Worm (Caenorhabditis elegans) whole organism, L1 larva: ENCODE results near the gene tag-321.

ENCODE experiments used
- F16B12.6 ChIP-seq: fragments of 150-350 bp; optimal IDR thresholded peaks from 2 replicates; lab custom pipeline; 2014; ENCODE audit warnings: missing biosample characterization, missing genetic modification characterization
- alr-1 ChIP-seq: fragments of 200-800 bp; sonication (Bioruptor generic); optimal IDR thresholded peaks from 2 replicates; lab custom pipeline; 2018; ENCODE audit warnings: borderline replicate concordance, mild to moderate bottlenecking, missing genetic modification characterization, missing compliant biosample characterization
- aly-2 ChIP-seq: fragments of 150-350 bp; optimal IDR thresholded peaks from 2 replicates; lab custom pipeline; 2014; ENCODE audit warnings: missing biosample characterization, missing genetic modification characterization
- ama-1 ChIP-seq: fragments of 150-350 bp; optimal IDR thresholded peaks from 2 replicates; lab custom pipeline; 2014
- blmp-1 ChIP-seq: fragments of 150-350 bp; optimal IDR thresholded peaks from 2 replicates; lab custom pipeline; 2014; ENCODE audit warnings: missing biosample characterization, missing genetic modification characterization
- ceh-63 ChIP-seq: fragments of 200-800 bp; sonication (Bioruptor generic); optimal IDR thresholded peaks from 2 replicates; lab custom pipeline; 2018; ENCODE audit warnings: mild to moderate bottlenecking, missing genetic modification characterization, missing compliant biosample characterization
- ceh-8 ChIP-seq: fragments of 200-800 bp; sonication (Bioruptor generic); optimal IDR thresholded peaks from 2 replicates; lab custom pipeline; 2018; ENCODE audit warnings: mild to moderate bottlenecking, missing genetic modification characterization, moderate library complexity, missing compliant biosample characterization
- ceh-82 ChIP-seq, 3 experiments: fragments of 150-350 bp in 1 of 3; sonication (generic microtip) in 2 of 3; optimal IDR thresholded peaks; 2 replicates each; lab custom pipeline; 2014 to 2017; ENCODE audit warnings: missing biosample characterization in 3 of 3, missing genetic modification characterization in 3 of 3
- ceh-88 ChIP-seq: fragments of 200-800 bp; sonication (Bioruptor generic); IDR thresholded peaks from 2 replicates; pipeline ENCODE4 v1.3.6; 2022; ENCODE audit warnings: missing genetic modification characterization, missing compliant biosample characterization
- ceh-90 ChIP-seq: sonication (generic microtip); optimal IDR thresholded peaks from 2 replicates; lab custom pipeline; 2016; ENCODE audit warnings: missing genetic modification characterization, missing compliant biosample characterization
- dpl-1 ChIP-seq, 3 experiments: fragments of 150-350 bp in 2 of 3; sonication (generic microtip) in 1 of 3; optimal IDR thresholded peaks; 2 replicates each; lab custom pipeline; 2014 to 2017; ENCODE audit warnings: missing biosample characterization in 3 of 3, missing genetic modification characterization in 3 of 3, missing genetic modification reagents in 3 of 3
- dsc-1 ChIP-seq: sonication (generic microtip); optimal IDR thresholded peaks from 2 replicates; lab custom pipeline; 2016; ENCODE audit warnings: mild to moderate bottlenecking, missing genetic modification characterization, missing compliant biosample characterization
- efl-1 ChIP-seq, 4 experiments: fragments of 150-350 bp; optimal IDR thresholded peaks in 3 of 4; peaks in 1 of 4; 1 replicate in 1 of 4; 2 replicates in 3 of 4; lab custom pipeline; 2014; ENCODE audit warnings: missing biosample characterization in 2 of 4, missing genetic modification characterization in 2 of 4, missing genetic modification reagents in 2 of 4
- egl-13 ChIP-seq: sonication (generic microtip); optimal IDR thresholded peaks from 2 replicates; lab custom pipeline; 2016; ENCODE audit warnings: missing genotype, missing genetic modification reagents, missing genetic modification characterization, missing compliant biosample characterization
- elt-3 ChIP-seq, 6 experiments: fragments of 150-350 bp in 1 of 6; sonication (generic microtip); optimal IDR thresholded peaks; 2 replicates each; lab custom pipeline; 2017 to 2018; ENCODE audit warnings: missing biosample characterization in 6 of 6, missing genetic modification characterization in 6 of 6, inconsistent platforms in 1 of 6
- ets-5 ChIP-seq: fragments of 200-800 bp; sonication (Bioruptor generic); IDR thresholded peaks from 2 replicates; pipeline ENCODE4 v1.3.6; 2022; ENCODE audit warnings: missing genetic modification characterization, missing compliant biosample characterization
- grh-1 ChIP-seq: fragments of 200-800 bp; sonication (Bioruptor generic); IDR thresholded peaks from 2 replicates; pipeline ENCODE4 v1.3.6; 2022; ENCODE audit warnings: missing genetic modification reagents, missing genetic modification characterization, missing compliant biosample characterization
- hlh-17 ChIP-seq: fragments of 200-800 bp; sonication (Bioruptor generic); optimal IDR thresholded peaks from 2 replicates; lab custom pipeline; 2018; ENCODE audit warnings: missing genetic modification characterization, mild to moderate bottlenecking, missing compliant biosample characterization, moderate library complexity, borderline replicate concordance
- irx-1 ChIP-seq: sonication (generic microtip); optimal IDR thresholded peaks from 2 replicates; lab custom pipeline; 2016; ENCODE audit warnings: missing genetic modification characterization, missing compliant biosample characterization
- lin-14 ChIP-seq: fragments of 200-800 bp; sonication (Bioruptor generic); optimal IDR thresholded peaks from 2 replicates; lab custom pipeline; 2018; ENCODE audit warnings: mild to moderate bottlenecking, missing genetic modification characterization, moderate library complexity, missing compliant biosample characterization
- lin-35 ChIP-seq, 2 experiments: fragments of 150-350 bp; optimal IDR thresholded peaks; 2 replicates each; lab custom pipeline; 2014; ENCODE audit warnings: missing biosample characterization in 2 of 2, missing genetic modification characterization in 2 of 2, missing genetic modification reagents in 2 of 2
- lir-3 ChIP-seq: sonication (generic microtip); optimal IDR thresholded peaks from 2 replicates; lab custom pipeline; 2016; ENCODE audit warnings: mild to moderate bottlenecking, missing genetic modification characterization, moderate library complexity, missing compliant biosample characterization; ENCODE audit not compliant: poor library complexity
- lsy-2 ChIP-seq, 2 experiments: fragments of 150-350 bp; optimal IDR thresholded peaks; 2 replicates each; lab custom pipeline; 2014; ENCODE audit warnings: missing biosample characterization in 2 of 2, missing genetic modification characterization in 2 of 2
- mdl-1 ChIP-seq, 2 experiments: fragments of 150-350 bp; optimal IDR thresholded peaks; 2 replicates each; lab custom pipeline; 2014 to 2017; ENCODE audit warnings: missing biosample characterization in 2 of 2, missing genetic modification characterization in 2 of 2, inconsistent platforms in 1 of 2
- mep-1 ChIP-seq: fragments of 150-350 bp; optimal IDR thresholded peaks from 2 replicates; lab custom pipeline; 2014; ENCODE audit warnings: missing biosample characterization, missing genetic modification characterization
- nhr-11 ChIP-seq: fragments of 150-350 bp; optimal IDR thresholded peaks from 2 replicates; lab custom pipeline; 2014; ENCODE audit warnings: missing biosample characterization, missing genetic modification characterization
- nhr-19 ChIP-seq: fragments of 200-800 bp; sonication (Bioruptor generic); conservative IDR thresholded peaks from 2 replicates; pipeline ENCODE4 v1.3.6; 2022; ENCODE audit warnings: missing genetic modification characterization, missing compliant biosample characterization
- nhr-20 ChIP-seq: sonication (generic microtip); optimal IDR thresholded peaks from 2 replicates; lab custom pipeline; 2016; ENCODE audit warnings: mild to moderate bottlenecking, missing genetic modification characterization, missing compliant biosample characterization
- nhr-237 ChIP-seq: fragments of 150-350 bp; optimal IDR thresholded peaks from 2 replicates; lab custom pipeline; 2014; ENCODE audit warnings: missing biosample characterization, missing genetic modification characterization
- nhr-28 ChIP-seq: fragments of 150-350 bp; optimal IDR thresholded peaks from 2 replicates; lab custom pipeline; 2014; ENCODE audit warnings: missing biosample characterization, missing genetic modification characterization
- nhr-47 ChIP-seq: sonication (generic microtip); optimal IDR thresholded peaks from 2 replicates; lab custom pipeline; 2016; ENCODE audit warnings: mild to moderate bottlenecking, missing genetic modification characterization, moderate library complexity, missing compliant biosample characterization
- nhr-77 ChIP-seq: fragments of 150-350 bp; optimal IDR thresholded peaks from 2 replicates; lab custom pipeline; 2014; ENCODE audit warnings: missing biosample characterization, missing genetic modification characterization
- nhr-84 ChIP-seq: sonication (generic microtip); optimal IDR thresholded peaks from 2 replicates; lab custom pipeline; 2017; ENCODE audit warnings: missing biosample characterization, missing genetic modification characterization
- nhr-85 ChIP-seq: sonication (generic microtip); peaks from one replicate; lab custom pipeline; 2016; ENCODE audit warnings: missing genetic modification characterization, inconsistent platforms, missing compliant biosample characterization
- nhr-90 ChIP-seq: sonication (generic microtip); optimal IDR thresholded peaks from 2 replicates; lab custom pipeline; 2016; ENCODE audit warnings: mild to moderate bottlenecking, missing genetic modification characterization, missing compliant biosample characterization; ENCODE audit not compliant: poor library complexity
- pax-3 ChIP-seq: fragments of 200-800 bp; sonication (Bioruptor generic); optimal IDR thresholded peaks from 2 replicates; lab custom pipeline; 2018; ENCODE audit warnings: mild to moderate bottlenecking, missing genetic modification characterization, moderate library complexity, missing compliant biosample characterization
- pqm-1 ChIP-seq: sonication (generic microtip); optimal IDR thresholded peaks from 3 replicates; lab custom pipeline; 2017; ENCODE audit warnings: missing biosample characterization, missing genetic modification characterization
- rnt-1 ChIP-seq: sonication (generic microtip); optimal IDR thresholded peaks from 2 replicates; lab custom pipeline; 2016; ENCODE audit warnings: mild to moderate bottlenecking, missing genetic modification characterization, moderate library complexity, missing compliant biosample characterization
- snu-23 ChIP-seq: sonication (generic microtip); optimal IDR thresholded peaks from 2 replicates; lab custom pipeline; 2016; ENCODE audit warnings: missing genetic modification characterization, missing compliant biosample characterization
- sox-4 ChIP-seq: sonication (generic microtip); optimal IDR thresholded peaks from 2 replicates; lab custom pipeline; 2016; ENCODE audit warnings: missing genetic modification characterization, missing compliant biosample characterization
- swsn-7 ChIP-seq: sonication (generic microtip); optimal IDR thresholded peaks from 2 replicates; lab custom pipeline; 2016; ENCODE audit warnings: missing genetic modification characterization, missing compliant biosample characterization
- tlp-1 ChIP-seq: fragments of 150-350 bp; optimal IDR thresholded peaks from 2 replicates; lab custom pipeline; 2014; ENCODE audit warnings: missing biosample characterization, missing genetic modification characterization
- unc-130 ChIP-seq: fragments of 150-350 bp; optimal IDR thresholded peaks from 2 replicates; lab custom pipeline; 2017; ENCODE audit warnings: missing biosample characterization, missing genetic modification characterization, inconsistent platforms
- unc-86 ChIP-seq: sonication (generic microtip); optimal IDR thresholded peaks from 2 replicates; lab custom pipeline; 2016; ENCODE audit warnings: missing genetic modification characterization, missing compliant biosample characterization
- vab-15 ChIP-seq: sonication (generic microtip); optimal IDR thresholded peaks from 2 replicates; lab custom pipeline; 2017; ENCODE audit warnings: missing genotype, mild to moderate bottlenecking, missing genetic modification characterization, missing compliant biosample characterization
- xbp-1 ChIP-seq: sonication (generic microtip); optimal IDR thresholded peaks from 2 replicates; lab custom pipeline; 2016; ENCODE audit warnings: missing genetic modification characterization, missing compliant biosample characterization
- ztf-11 ChIP-seq, 2 experiments: sonication (generic microtip); optimal IDR thresholded peaks; 2 replicates each; lab custom pipeline; 2016 to 2017; ENCODE audit warnings: missing genetic modification characterization in 2 of 2, missing biosample characterization in 1 of 2, missing compliant biosample characterization in 1 of 2
- ztf-4 ChIP-seq: fragments of 150-350 bp; optimal IDR thresholded peaks from 2 replicates; lab custom pipeline; 2014; ENCODE audit warnings: missing biosample characterization, missing genetic modification characterization

The tag-321 gene

ce11 chrIV:7789521-7789949 is 5.9 kb upstream of the tag-321 start, which contains the start of gene imp-3 (continued):
- TF ChIP-seq nhr-85 (peak; percentile 40), grh-1 (GFP tag; lab: Robert Waterston, UW) (0 out of 2 replicates have a peak, but pooled peaks have one; percentile 25), pqm-1 (tag; lab: Kevin White, UChicago) (no peak), ceh-82 (tag; optimal IDR thresholded peaks at IDR 0.05; lab: Kevin White, UChicago) (no peak), ama-1 (lab: Kevin White, UChicago) (peak; percentile 93), ceh-63 (GFP tag; lab: Kevin White, UChicago) (no peak), snu-23 (GFP tag; lab: Kevin White, UChicago) (peak; percentile 57), ceh-8 (GFP tag; lab: Kevin White, UChicago) (no peak), alr-1 (no peak), nhr-20 (tag; lab: Kevin White, UChicago) (peak; percentile 46), nhr-47 (peak; percentile 66), rnt-1 (tag; lab: Kevin White, UChicago) (peak; percentile 31), sox-4 (tag; lab: Kevin White, UChicago) (no peak), ceh-88 (0 out of 2 replicates have a peak, but pooled peaks have one; percentile 11), ceh-90 (no peak), blmp-1 (tag; lab: Kevin White, UChicago) (peak; percentile 21), irx-1 (tag; lab: Kevin White, UChicago) (peak; percentile 18), mdl-1 (tag; optimal IDR thresholded peaks at IDR 0.05; lab: Kevin White, UChicago) (peak in 1 of 2 experiments; percentile 78), ztf-4 (tag; lab: Kevin White, UChicago) (peak; percentile 36), ets-5 (GFP tag; lab: Robert Waterston, UW) (no peak), lir-3 (no peak), dsc-1 (tag; lab: Kevin White, UChicago) (peak; percentile 18), lsy-2 (tag; optimal IDR thresholded peaks at IDR 0.05; lab: Kevin White, UChicago) (peak; percentile 55 to 60), nhr-237 (tag; lab: Kevin White, UChicago) (no peak), nhr-84 (no peak), pax-3 (no peak)

DNA sequence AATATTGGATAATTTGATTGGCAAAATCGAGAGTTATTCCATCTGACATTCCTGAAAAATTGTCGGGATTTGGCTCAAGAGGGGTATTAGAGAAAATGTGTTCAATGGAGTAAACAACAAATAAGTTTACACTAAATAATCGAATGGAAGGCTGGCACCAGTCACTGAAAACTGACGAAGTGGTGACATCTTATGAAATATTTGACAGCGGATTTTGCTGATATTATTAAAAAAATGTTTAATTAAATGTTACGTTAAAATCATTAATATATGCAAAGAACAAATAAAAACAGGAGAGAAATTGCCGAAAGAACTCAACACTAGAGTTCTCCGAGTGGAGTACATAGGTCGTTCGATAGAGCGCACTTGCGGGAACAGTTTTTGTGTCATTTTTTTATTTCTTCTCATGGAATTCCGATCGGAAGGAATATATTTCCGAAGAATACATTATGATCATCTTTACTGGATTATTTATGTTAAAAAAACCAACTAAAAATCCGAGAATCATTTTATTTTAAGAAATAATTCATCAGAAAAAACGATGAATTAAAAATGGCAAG is 1.9 kb upstream of the tag-321 start, which contains the start of gene tag-322:
TSS of gene tag-322 (minus strand) at position 51 of the 560 bp plus-strand sequence.
- TF ChIP-seq ceh-82 (tag; optimal IDR thresholded peaks at IDR 0.05; lab: Kevin White, UChicago), result peak; percentile 52 to 59 (median 52)
- TF ChIP-seq pqm-1 (tag; lab: Kevin White, UChicago), result no peak
- no peak for TF ChIP-seq vab-15 (tag; lab: Kevin White, UChicago)
- TF ChIP-seq xbp-1 (tag; lab: Kevin White, UChicago), result peak; percentile 79
- peak; percentile 76 for TF ChIP-seq nhr-20 (tag; lab: Kevin White, UChicago)
- peak; percentile 31 for TF ChIP-seq nhr-77 (tag; lab: Kevin White, UChicago)
- peak; percentile 50 for TF ChIP-seq lir-3
- peak; percentile 27 for TF ChIP-seq nhr-11 (tag; lab: Kevin White, UChicago)
- no peak for TF ChIP-seq tlp-1 (tag; lab: Kevin White, UChicago)
- peak; percentile 53 to 74 (median 72) for TF ChIP-seq dpl-1 (GFP tag; optimal IDR thresholded peaks at IDR 0.05; lab: Kevin White, UChicago)
- no peak for TF ChIP-seq nhr-28 (tag; lab: Kevin White, UChicago)
- TF ChIP-seq aly-2, result no peak
- TF ChIP-seq mep-1, result peak; percentile 85
- no peak for TF ChIP-seq ceh-88
- peak in 1 of 2 experiments; percentile 30 for TF ChIP-seq ztf-11 (tag; optimal IDR thresholded peaks at IDR 0.05; lab: Kevin White, UChicago)
- TF ChIP-seq ceh-8 (GFP tag; lab: Kevin White, UChicago), result no peak
- no peak for TF ChIP-seq F16B12.6 (tag; lab: Kevin White, UChicago)
- peak; percentile 75 for TF ChIP-seq lin-14 (GFP tag; lab: Kevin White, UChicago)
- TF ChIP-seq snu-23 (GFP tag; lab: Kevin White, UChicago), result peak; percentile 83
- peak; percentile 80 for TF ChIP-seq swsn-7 (tag; lab: Kevin White, UChicago)
- TF ChIP-seq unc-130, result peak; percentile 20
- peak; percentile 67 to 77 for TF ChIP-seq lin-35 (GFP tag; optimal IDR thresholded peaks at IDR 0.05; lab: Kevin White, UChicago)
- TF ChIP-seq egl-13 (tag; lab: Kevin White, UChicago), result peak; percentile 42
- peak; percentile 72 to 77 for TF ChIP-seq efl-1 (optimal IDR thresholded peaks at IDR 0.05; lab: Kevin White, UChicago)
- TF ChIP-seq efl-1 (GFP tag; optimal IDR thresholded peaks at IDR 0.05 in 1 of 2; lab: Kevin White, UChicago), result peak; percentile 69 to 96
- no peak for TF ChIP-seq hlh-17 (GFP tag; lab: Kevin White, UChicago)
- TF ChIP-seq dsc-1 (tag; lab: Kevin White, UChicago), result peak; percentile 75
- TF ChIP-seq ama-1 (lab: Kevin White, UChicago), result peak; percentile 64
- 0 out of 2 replicates have a peak, but pooled peaks have one; percentile 11 for TF ChIP-seq grh-1 (GFP tag; lab: Robert Waterston, UW)
- TF ChIP-seq elt-3 (tag; optimal IDR thresholded peaks at IDR 0.05; lab: Kevin White, UChicago), result no peak
- TF ChIP-seq ceh-63 (GFP tag; lab: Kevin White, UChicago), result no peak
- TF ChIP-seq unc-86 (tag; lab: Kevin White, UChicago), result peak; percentile 51
- peak; percentile 60 for TF ChIP-seq nhr-90 (tag; lab: Kevin White, UChicago)
- TF ChIP-seq blmp-1 (tag; lab: Kevin White, UChicago), result peak; percentile 51
- TF ChIP-seq nhr-19 (GFP tag; lab: Robert Waterston, UW), result peak; percentile 62
